Worm (Caenorhabditis elegans) whole organism, L3 larva: Measurements from ENCODE around the gene srlf-13.
A peak's percentile ranks its signal among the peaks of the same experiment; 100 is the strongest.

Experiments used
- R02D3.7 ChIP-seq: fragments of 150-350 bp; optimal IDR thresholded peaks from 2 replicates; lab custom pipeline; 2014; ENCODE audit warnings: missing biosample characterization, missing genetic modification characterization
- ama-1 ChIP-seq: fragments of 150-350 bp; optimal IDR thresholded peaks from 2 replicates; lab custom pipeline; 2018
- ceh-28 ChIP-seq: fragments of 150-350 bp; optimal IDR thresholded peaks from 2 replicates; lab custom pipeline; 2014; ENCODE audit warnings: missing biosample characterization, missing genetic modification reagents, missing genetic modification characterization
- ceh-9 ChIP-seq: sonication (generic microtip); optimal IDR thresholded peaks from 2 replicates; lab custom pipeline; 2018; ENCODE audit warnings: missing biosample characterization, missing genetic modification characterization
- egl-5 ChIP-seq: fragments of 150-350 bp; optimal IDR thresholded peaks from 2 replicates; lab custom pipeline; 2017; ENCODE audit warnings: missing biosample characterization, missing genetic modification reagents, missing genetic modification characterization, inconsistent platforms
- elt-1 ChIP-seq: fragments of 150-350 bp; optimal IDR thresholded peaks from 2 replicates; lab custom pipeline; 2014; ENCODE audit warnings: missing biosample characterization, missing genetic modification characterization
- elt-2 ChIP-seq: sonication (generic microtip); optimal IDR thresholded peaks from 2 replicates; lab custom pipeline; 2016; ENCODE audit warnings: missing genetic modification reagents, mild to moderate bottlenecking, missing genetic modification characterization, missing compliant biosample characterization
- elt-3 ChIP-seq, 3 experiments: fragments of 150-350 bp in 1 of 3; sonication (generic microtip) in 2 of 3; optimal IDR thresholded peaks; 2 replicates in 2 of 3; 4 replicates in 1 of 3; lab custom pipeline; 2014 to 2017; ENCODE audit warnings: missing biosample characterization in 3 of 3, missing genetic modification characterization in 3 of 3
- eor-1 ChIP-seq, 2 experiments: fragments of 150-350 bp; optimal IDR thresholded peaks; 2 replicates each; lab custom pipeline; 2014 to 2018; ENCODE audit warnings: missing biosample characterization in 2 of 2, missing genetic modification characterization in 2 of 2
- fkh-10 ChIP-seq: sonication (generic microtip); optimal IDR thresholded peaks from 2 replicates; lab custom pipeline; 2017; ENCODE audit warnings: missing biosample characterization, missing genetic modification reagents, missing genetic modification characterization
- fos-1 ChIP-seq: fragments of 150-350 bp; optimal IDR thresholded peaks from 2 replicates; lab custom pipeline; 2014; ENCODE audit warnings: missing biosample characterization, missing genetic modification characterization
- hmg-11 ChIP-seq: sonication (generic microtip); optimal IDR thresholded peaks from 2 replicates; lab custom pipeline; 2016; ENCODE audit warnings: missing genetic modification characterization, missing compliant biosample characterization
- jun-1 ChIP-seq: fragments of 150-350 bp; optimal IDR thresholded peaks from 2 replicates; lab custom pipeline; 2014; ENCODE audit warnings: missing biosample characterization, missing genetic modification reagents, missing genetic modification characterization
- lin-15B ChIP-seq: fragments of 150-350 bp; optimal IDR thresholded peaks from 2 replicates; lab custom pipeline; 2014; ENCODE audit warnings: missing biosample characterization, missing genetic modification characterization
- lin-39 ChIP-seq: fragments of 150-350 bp; optimal IDR thresholded peaks from 2 replicates; lab custom pipeline; 2018; ENCODE audit warnings: missing biosample characterization, missing genetic modification reagents, missing genetic modification characterization
- lsy-12 ChIP-seq: sonication (generic microtip); optimal IDR thresholded peaks from 2 replicates; lab custom pipeline; 2016; ENCODE audit warnings: mild to moderate bottlenecking, missing genetic modification characterization, missing compliant biosample characterization
- mdl-1 ChIP-seq: fragments of 150-350 bp; optimal IDR thresholded peaks from 2 replicates; lab custom pipeline; 2014; ENCODE audit warnings: missing biosample characterization, missing genetic modification characterization
- nfya-1 ChIP-seq: sonication (generic microtip); optimal IDR thresholded peaks from 2 replicates; lab custom pipeline; 2017; ENCODE audit warnings: missing genetic modification characterization, mild to moderate bottlenecking, missing compliant biosample characterization, antibody characterized with exemption, moderate library complexity; ENCODE audit not compliant: insufficient read depth
- nhr-11 ChIP-seq: fragments of 150-350 bp; optimal IDR thresholded peaks from 2 replicates; lab custom pipeline; 2014; ENCODE audit warnings: missing biosample characterization, missing genetic modification characterization
- nhr-12 ChIP-seq: fragments of 150-350 bp; optimal IDR thresholded peaks from 2 replicates; lab custom pipeline; 2014; ENCODE audit warnings: missing biosample characterization, missing genetic modification characterization
- nhr-23 ChIP-seq: fragments of 150-350 bp; optimal IDR thresholded peaks from 2 replicates; lab custom pipeline; 2014; ENCODE audit warnings: missing biosample characterization, missing genetic modification reagents, missing genetic modification characterization
- nhr-237 ChIP-seq: fragments of 150-350 bp; optimal IDR thresholded peaks from 2 replicates; lab custom pipeline; 2014; ENCODE audit warnings: missing biosample characterization, missing genetic modification characterization
- nhr-25 ChIP-seq: sonication (generic microtip); optimal IDR thresholded peaks from 2 replicates; lab custom pipeline; 2017; ENCODE audit warnings: missing biosample characterization, missing genetic modification characterization
- nhr-43 ChIP-seq: sonication (generic microtip); optimal IDR thresholded peaks from 2 replicates; lab custom pipeline; 2016; ENCODE audit warnings: mild to moderate bottlenecking, missing genetic modification characterization, missing compliant biosample characterization; ENCODE audit not compliant: poor library complexity, severe bottlenecking
- nhr-77 ChIP-seq: fragments of 150-350 bp; optimal IDR thresholded peaks from 2 replicates; lab custom pipeline; 2014; ENCODE audit warnings: missing biosample characterization, missing genetic modification characterization
- pha-4 ChIP-seq: fragments of 150-350 bp; optimal IDR thresholded peaks from 2 replicates; lab custom pipeline; 2014; ENCODE audit warnings: missing biosample characterization, missing genetic modification reagents, missing genetic modification characterization
- pqm-1 ChIP-seq: fragments of 150-350 bp; optimal IDR thresholded peaks from 2 replicates; lab custom pipeline; 2017; ENCODE audit warnings: missing biosample characterization, missing genetic modification characterization, inconsistent platforms
- sea-2 ChIP-seq: fragments of 150-350 bp; sonication (generic microtip); optimal IDR thresholded peaks from 4 replicates; lab custom pipeline; 2014; ENCODE audit warnings: missing biosample characterization, missing genetic modification reagents, missing genetic modification characterization
- skn-1 ChIP-seq: fragments of 150-350 bp; optimal IDR thresholded peaks from 2 replicates; lab custom pipeline; 2014; ENCODE audit warnings: missing biosample characterization, missing genetic modification characterization
- snpc-4 ChIP-seq: fragments of 150-350 bp; optimal IDR thresholded peaks from 2 replicates; lab custom pipeline; 2014; ENCODE audit warnings: missing biosample characterization, missing genetic modification characterization
- unc-39 ChIP-seq: sonication (generic microtip); optimal IDR thresholded peaks from 4 replicates; lab custom pipeline; 2017; ENCODE audit warnings: missing biosample characterization, missing genetic modification characterization
- unc-62 ChIP-seq: fragments of 150-350 bp; sonication (generic microtip); optimal IDR thresholded peaks from 4 replicates; lab custom pipeline; 2014; ENCODE audit warnings: missing biosample characterization, missing genetic modification reagents, missing genetic modification characterization
- zag-1 ChIP-seq: fragments of 150-350 bp; optimal IDR thresholded peaks from 2 replicates; lab custom pipeline; 2014; ENCODE audit warnings: missing biosample characterization, missing genetic modification characterization
- ztf-11 ChIP-seq: fragments of 150-350 bp; optimal IDR thresholded peaks from 2 replicates; lab custom pipeline; 2014; ENCODE audit warnings: missing biosample characterization, missing genetic modification characterization

srlf-13 gene

ce11 chrIV:10933062-10933552 lies 36.7 kb upstream of the srlf-13 start, which contains the start of the genes dnc-1 and lsm-7 (continued):
- TF ChIP-seq R02D3.7 = peak; percentile 34
- TF ChIP-seq elt-2 = peak; percentile 28

ce11 chrIV:10919770-10920169 lies 23.4 kb upstream of the srlf-13 start, which contains the start of gene rbr-2:
TSS of gene rbr-2 (plus strand) at chrIV:10920070.
- TF ChIP-seq nhr-12 (tag; lab: Kevin White, UChicago) (no peak), hmg-11 (tag; lab: Kevin White, UChicago) (no peak), unc-39 (no peak), ceh-28 (tag; lab: Kevin White, UChicago) (no peak), sea-2 (GFP tag; lab: Kevin White, UChicago) (no peak), unc-62 (GFP tag; lab: Kevin White, UChicago) (no peak), ceh-9 (tag; lab: Kevin White, UChicago) (no peak)
- TF ChIP-seq, all 47 proteins: peak for 0

ce11 chrIV:10918877-10919560 lies 22.6 kb upstream of the srlf-13 start:
- TF ChIP-seq fkh-10 (GFP tag; lab: Kevin White, UChicago) (peak; percentile 61), unc-62 (GFP tag; lab: Kevin White, UChicago) (no peak), ama-1 (peak; percentile 60), eor-1 (tag; optimal IDR thresholded peaks at IDR 0.05; lab: Kevin White, UChicago) (no peak), nhr-25 (tag; lab: Kevin White, UChicago) (peak; percentile 81), R02D3.7 (peak; percentile 17), elt-2 (peak; percentile 72), nhr-77 (tag; lab: Kevin White, UChicago) (no peak), nhr-43 (tag; lab: Kevin White, UChicago) (peak; percentile 2), lsy-12 (tag; lab: Kevin White, UChicago) (peak; percentile 40), lin-39 (tag; lab: Kevin White, UChicago) (peak; percentile 78), pqm-1 (tag; lab: Kevin White, UChicago) (peak; percentile 20), nfya-1 (peak; percentile 83), lin-15B (tag; lab: Kevin White, UChicago) (peak; percentile 85), skn-1 (tag; lab: Kevin White, UChicago) (peak; percentile 38), elt-3 (tag; optimal IDR thresholded peaks at IDR 0.05; lab: Kevin White, UChicago) (no peak), snpc-4 (tag; lab: Kevin White, UChicago) (peak; percentile 70), sea-2 (GFP tag; lab: Kevin White, UChicago) (no peak), nhr-11 (tag; lab: Kevin White, UChicago) (peak; percentile 51), ztf-11 (tag; lab: Kevin White, UChicago) (no peak), fos-1 (tag; lab: Kevin White, UChicago) (no peak), pha-4 (tag; lab: Kevin White, UChicago) (peak; percentile 73), elt-1 (tag; lab: Kevin White, UChicago) (peak; percentile 66), jun-1 (no peak), egl-5 (tag; lab: Kevin White, UChicago) (peak; percentile 85), zag-1 (tag; lab: Kevin White, UChicago) (no peak), nhr-237 (tag; lab: Kevin White, UChicago) (no peak), ceh-28 (tag; lab: Kevin White, UChicago) (peak; percentile 8), hmg-11 (tag; lab: Kevin White, UChicago) (peak; percentile 90), mdl-1 (tag; lab: Kevin White, UChicago) (peak; percentile 65), nhr-12 (tag; lab: Kevin White, UChicago) (no peak), nhr-23 (tag; lab: Kevin White, UChicago) (peak; percentile 56)

DNA sequence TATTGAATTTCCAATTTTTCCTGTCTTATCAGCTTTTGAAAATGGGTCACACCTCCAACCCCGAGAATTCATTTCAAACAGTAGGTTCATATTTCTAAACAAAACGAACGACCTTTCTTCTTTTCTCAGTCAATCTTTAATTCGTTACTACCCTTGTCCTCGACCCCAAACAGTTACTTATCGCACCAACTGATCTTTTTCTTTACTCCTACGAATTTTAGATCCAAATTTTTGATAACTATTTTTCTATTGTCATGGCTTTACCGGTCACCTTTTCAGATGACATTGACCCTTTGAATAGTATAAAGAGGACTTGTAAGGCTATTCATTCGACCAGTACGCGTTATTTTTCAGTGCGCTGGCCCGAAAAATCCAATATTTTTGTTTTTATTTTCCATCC lies 19.7 kb upstream of the srlf-13 start:
- TF ChIP-seq elt-1 (tag; lab: Kevin White, UChicago) (peak; percentile 91), nhr-23 (tag; lab: Kevin White, UChicago) (peak; percentile 60), nhr-25 (tag; lab: Kevin White, UChicago) (peak; percentile 47), nfya-1 (no peak)
